Worm (Caenorhabditis elegans) whole organism, dauer: ENCODE measurements around the gene K02F6.8.

ENCODE experiments used
- unc-62 ChIP-seq: sonication (generic microtip); optimal IDR thresholded peaks from 2 replicates; lab custom pipeline; 2017; ENCODE audit warnings: missing biosample characterization, missing genetic modification reagents, missing genetic modification characterization

K02F6.8 gene

DNA sequence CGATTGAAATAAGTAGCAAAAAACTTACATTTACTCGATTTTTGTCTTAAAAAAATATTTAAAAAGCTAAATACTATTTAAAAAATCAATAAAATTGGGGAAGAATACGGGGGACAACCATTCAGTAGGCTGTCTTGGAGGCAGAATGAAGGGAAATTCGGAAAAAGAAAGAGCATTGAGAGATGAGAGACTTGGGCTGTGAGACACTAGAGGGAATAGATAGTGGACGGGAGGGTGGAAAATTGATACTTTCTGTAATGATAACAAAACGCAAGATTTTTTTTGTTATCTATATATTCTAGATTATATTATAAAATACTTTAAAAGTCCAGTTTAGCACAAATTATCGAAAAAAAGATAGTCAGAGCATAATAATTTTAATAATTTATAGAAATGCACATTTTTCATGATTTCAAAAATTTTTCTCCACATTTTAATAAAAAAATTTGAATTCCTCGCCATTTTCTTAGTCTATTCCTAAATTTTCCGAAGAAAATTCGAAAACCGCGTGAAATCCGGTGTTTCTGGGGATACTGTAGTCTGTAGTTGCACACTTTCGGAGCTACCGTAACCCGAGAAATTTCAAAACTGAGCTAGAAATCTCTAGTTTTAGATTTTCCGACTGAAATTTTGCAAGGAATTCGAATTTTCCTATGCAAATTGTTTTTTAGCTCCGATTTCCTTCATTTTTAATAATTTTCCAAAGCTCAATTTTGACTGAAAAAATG lies 31.0 kb downstream of the K02F6.8 start:
- TF ChIP-seq unc-62 (GFP tag; lab: Kevin White, UChicago) = no peak

DNA sequence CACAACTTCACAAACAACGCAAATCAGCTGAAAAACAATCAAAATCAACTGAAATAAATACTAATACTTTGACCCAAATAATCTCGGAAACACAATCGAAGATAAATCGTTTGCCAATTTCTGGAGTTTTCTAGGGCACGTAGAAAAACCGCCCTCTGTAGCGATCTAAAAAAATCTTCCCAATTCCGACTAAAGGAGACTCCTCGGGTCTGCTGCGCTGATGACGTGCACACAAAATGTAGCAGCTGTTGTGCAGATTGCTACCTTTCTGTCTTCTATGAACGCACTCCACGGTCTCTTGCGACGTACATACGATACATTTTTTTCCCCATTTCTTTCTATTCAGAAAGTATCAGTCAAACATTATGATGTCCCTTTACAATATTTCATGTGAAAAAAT lies 46.5 kb downstream of the K02F6.8 start, which contains the start of gene F53G2.1:
F53G2.1 (plus strand) TSS at position 301 of the 400 bp plus-strand sequence.
- TF ChIP-seq unc-62 (GFP tag; lab: Kevin White, UChicago) = no peak

DNA sequence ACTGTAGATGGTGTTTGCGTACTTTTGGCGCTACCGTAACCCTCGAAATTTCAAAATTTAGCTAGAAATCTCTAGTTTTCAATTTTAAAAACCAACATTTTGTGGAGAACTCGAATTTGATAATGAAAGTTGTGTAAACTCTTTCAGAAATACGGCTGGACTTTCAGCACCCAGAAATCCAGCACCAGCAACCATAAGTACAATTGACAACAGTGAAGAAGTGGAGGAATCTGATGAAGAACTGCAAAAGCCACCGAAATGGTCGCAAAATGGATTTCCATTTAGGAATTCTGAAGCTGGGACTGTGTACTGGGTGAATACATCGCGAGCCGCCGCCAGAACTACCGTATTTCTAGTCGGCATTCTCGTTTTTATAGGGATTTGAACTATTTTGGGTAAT lies 51.3 kb downstream of the K02F6.8 start, which contains the start of gene F53G2.13:
F53G2.13 (plus strand) TSS at position 301 of the 400 bp plus-strand sequence.
- no peak for TF ChIP-seq unc-62 (GFP tag; lab: Kevin White, UChicago)
